Fruit fly (Drosophila melanogaster): Measurements from ENCODE around the gene CG43056.

Gene CG43056

DNA sequence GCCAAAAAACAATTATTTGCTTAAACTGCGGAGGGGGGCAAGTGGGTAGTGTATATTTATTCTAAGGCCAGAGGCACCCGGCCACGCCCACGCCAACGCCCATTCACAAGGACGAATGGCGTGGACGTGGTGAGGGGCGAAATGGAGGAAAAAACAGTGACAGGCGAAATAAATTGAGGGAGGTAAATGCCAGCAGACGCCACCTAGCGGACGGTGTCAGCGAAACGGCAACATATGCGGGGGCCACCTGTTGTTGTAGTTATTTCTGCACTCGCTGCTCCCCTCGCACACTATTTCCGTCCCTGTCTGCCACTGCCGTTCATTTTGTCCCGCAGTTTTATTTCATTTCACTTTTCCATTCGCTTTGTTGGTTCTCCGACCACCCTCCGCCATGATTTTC is 19.6 kb upstream of the CG43056 start (continued):
- TF ChIP-seq ranshi (GFP tag; IDR thresholded peaks at IDR 0.05) (0 out of 2 replicates have a peak, but pooled peaks have one; percentile 11), CG9215 (GFP tag; IDR thresholded peaks at IDR 0.05) (no peak), dysf (GFP tag; IDR thresholded peaks at IDR 0.05) (no peak), grau (tag; optimal IDR thresholded peaks at IDR 0.05) (no peak), sima (GFP tag; optimal IDR thresholded peaks at IDR 0.05) (no peak), dati (GFP tag; IDR thresholded peaks at IDR 0.05) (no peak), abd-A (tag; optimal IDR thresholded peaks at IDR 0.05) (no peak), bab2 (GFP tag; optimal IDR thresholded peaks at IDR 0.05) (no peak), CG7271 (tag; optimal IDR thresholded peaks at IDR 0.05) (no peak), wek (GFP tag; optimal IDR thresholded peaks at IDR 0.05) (no peak), CG8089 (GFP tag; optimal IDR thresholded peaks at IDR 0.05) (no peak), CG34224 (GFP tag; IDR thresholded peaks at IDR 0.05; ENCODE audit: partially characterized antibody) (no peak), CG7357 (GFP tag; IDR thresholded peaks at IDR 0.05) (no peak), CG10274 (GFP tag; optimal IDR thresholded peaks at IDR 0.05) (no peak), croc (GFP tag; conservative IDR thresholded peaks at IDR 0.05) (peak; percentile 13; the same call in 1 of the 3 replicates), CG6765 (GFP tag; optimal IDR thresholded peaks at IDR 0.05) (no peak), esg (GFP tag; conservative IDR thresholded peaks at IDR 0.05) (no peak), CG2129 (GFP tag; IDR thresholded peaks at IDR 0.05; ENCODE audit: partially characterized antibody) (no peak), emc (GFP tag; optimal IDR thresholded peaks at IDR 0.05) (no peak), br (optimal IDR thresholded peaks at IDR 0.05) (no peak), peb (GFP tag; IDR thresholded peaks at IDR 0.05) (no peak), CG33557 (GFP tag; optimal IDR thresholded peaks at IDR 0.05) (no peak), ato (GFP tag; IDR thresholded peaks at IDR 0.05; ENCODE audit: partially characterized antibody) (no peak), Six4 (GFP tag; optimal IDR thresholded peaks at IDR 0.05) (no peak), cwo (GFP tag; optimal IDR thresholded peaks at IDR 0.05) (no peak), Eip74EF (GFP tag; optimal IDR thresholded peaks at IDR 0.05) (no peak), bigmax (GFP tag; optimal IDR thresholded peaks at IDR 0.05) (no peak), CG8281 (tag; optimal IDR thresholded peaks at IDR 0.05) (no peak), usp (GFP tag; optimal IDR thresholded peaks at IDR 0.05) (no peak), Nf-YA (GFP tag; IDR thresholded peaks at IDR 0.05) (0 out of 2 replicates have a peak, but pooled peaks have one; percentile 8), CG13287 (GFP tag; IDR thresholded peaks at IDR 0.05; ENCODE audit: partially characterized antibody) (no peak), CG9876 (GFP tag; optimal IDR thresholded peaks at IDR 0.05) (no peak), sens (GFP tag) (peak; percentile 54), rib (GFP tag; IDR thresholded peaks at IDR 0.05) (no peak), prd (optimal IDR thresholded peaks at IDR 0.05) (no peak), prd (GFP tag; IDR thresholded peaks at IDR 0.05) (no peak), CTCF (GFP tag; optimal IDR thresholded peaks at IDR 0.05) (peak; percentile 94), TFAM (GFP tag; optimal IDR thresholded peaks at IDR 0.05) (no peak), Ada2b (GFP tag; IDR thresholded peaks at IDR 0.05) (no peak), zen (tag; optimal IDR thresholded peaks at IDR 0.05) (no peak), CG42726 (GFP tag; IDR thresholded peaks at IDR 0.05; ENCODE audit: partially characterized antibody) (0 out of 2 replicates have a peak, but pooled peaks have one; percentile 60), CG3726 (GFP tag; IDR thresholded peaks at IDR 0.05) (no peak), CG10979 (tag; optimal IDR thresholded peaks at IDR 0.05) (peak; percentile 96), CG3281 (GFP tag; optimal IDR thresholded peaks at IDR 0.05) (no peak), fu2 (GFP tag; optimal IDR thresholded peaks at IDR 0.05) (no peak), mirr (GFP tag; optimal IDR thresholded peaks at IDR 0.05) (peak; percentile 7), slou (GFP tag; optimal IDR thresholded peaks at IDR 0.05) (no peak), stc (GFP tag; IDR thresholded peaks at IDR 0.05) (peak; percentile 53), Ptx1 (GFP tag; IDR thresholded peaks at IDR 0.05) (peak; percentile 39; the same call in 1 of the 2 replicates), Neu2 (GFP tag; optimal IDR thresholded peaks at IDR 0.05; ENCODE audit: borderline replicate concordance) (no peak), CG6272 (GFP tag; IDR thresholded peaks at IDR 0.05) (peak; percentile 38), Sox102F (GFP tag; optimal IDR thresholded peaks at IDR 0.05) (no peak), ci (GFP tag; IDR thresholded peaks at IDR 0.05) (peak; percentile 52; the same call in 1 of the 3 replicates)

Data from whole organism, embryonic.